Worm (Caenorhabditis elegans) whole organism, late embryonic: ENCODE data around the gene F14E5.2.

Source experiments
- K09A11.1 ChIP-seq: sonication (generic microtip); optimal IDR thresholded peaks from 2 replicates; lab custom pipeline; 2017; ENCODE audit warnings: antibody characterized with exemption, mild to moderate bottlenecking, missing genetic modification characterization, missing compliant biosample characterization; ENCODE audit not compliant: insufficient read depth
- T23F11.4 ChIP-seq: fragments of 200-800 bp; sonication (Bioruptor generic); optimal IDR thresholded peaks from 2 replicates; lab custom pipeline; 2018; ENCODE audit warnings: mild to moderate bottlenecking, missing genetic modification characterization, missing compliant biosample characterization
- Y22D7AL.16 ChIP-seq: sonication (generic microtip); optimal IDR thresholded peaks from 2 replicates; lab custom pipeline; 2016; ENCODE audit warnings: missing genetic modification characterization, missing compliant biosample characterization
- ceh-14 ChIP-seq: sonication (generic microtip); optimal IDR thresholded peaks from 2 replicates; lab custom pipeline; 2016; ENCODE audit warnings: missing genotype, missing genetic modification characterization, missing compliant biosample characterization
- ceh-18 ChIP-seq: sonication (generic microtip); optimal IDR thresholded peaks from 2 replicates; lab custom pipeline; 2016; ENCODE audit warnings: missing genetic modification characterization, missing compliant biosample characterization
- ceh-24 ChIP-seq: sonication (generic microtip); optimal IDR thresholded peaks from 2 replicates; lab custom pipeline; 2016; ENCODE audit warnings: mild to moderate bottlenecking, missing genetic modification characterization, missing compliant biosample characterization
- ceh-30 ChIP-seq: fragments of 150-350 bp; optimal IDR thresholded peaks from 2 replicates; lab custom pipeline; 2014; ENCODE audit warnings: missing biosample characterization, missing genetic modification characterization
- ceh-48 ChIP-seq: sonication (generic microtip); optimal IDR thresholded peaks from 2 replicates; lab custom pipeline; 2016; ENCODE audit warnings: missing genetic modification characterization, inconsistent platforms, missing compliant biosample characterization
- ceh-6 ChIP-seq: fragments of 200-800 bp; sonication (Bioruptor generic); optimal IDR thresholded peaks from 2 replicates; lab custom pipeline; 2018; ENCODE audit warnings: mild to moderate bottlenecking, missing genetic modification characterization, missing compliant biosample characterization
- dve-1 ChIP-seq: sonication (generic microtip); optimal IDR thresholded peaks from 2 replicates; lab custom pipeline; 2017; ENCODE audit warnings: antibody characterized with exemption, mild to moderate bottlenecking, missing genetic modification characterization, missing compliant biosample characterization
- elt-2 ChIP-seq: sonication (generic microtip); optimal IDR thresholded peaks from 2 replicates; lab custom pipeline; 2016; ENCODE audit warnings: missing genetic modification reagents, missing genetic modification characterization, missing compliant biosample characterization
- elt-4 ChIP-seq: sonication (generic microtip); optimal IDR thresholded peaks from 2 replicates; lab custom pipeline; 2016; ENCODE audit warnings: missing genetic modification characterization, missing compliant biosample characterization
- ets-4 ChIP-seq: sonication (generic microtip); optimal IDR thresholded peaks from 2 replicates; lab custom pipeline; 2016; ENCODE audit warnings: missing genetic modification characterization, missing compliant biosample characterization
- eyg-1 ChIP-seq: sonication (generic microtip); optimal IDR thresholded peaks from 2 replicates; lab custom pipeline; 2016; ENCODE audit warnings: missing genotype, missing genetic modification characterization, missing compliant biosample characterization
- fax-1 ChIP-seq: sonication (generic microtip); optimal IDR thresholded peaks from 2 replicates; lab custom pipeline; 2016; ENCODE audit warnings: missing genotype, missing genetic modification characterization, missing compliant biosample characterization
- fkh-6 ChIP-seq: sonication (generic microtip); optimal IDR thresholded peaks from 2 replicates; lab custom pipeline; 2016; ENCODE audit warnings: missing genetic modification characterization, missing compliant biosample characterization
- gmeb-2 ChIP-seq: sonication (generic microtip); optimal IDR thresholded peaks from 2 replicates; lab custom pipeline; 2016; ENCODE audit warnings: missing genetic modification characterization, inconsistent platforms, missing compliant biosample characterization
- hlh-13 ChIP-seq: fragments of 200-800 bp; sonication (Bioruptor generic); optimal IDR thresholded peaks from 2 replicates; lab custom pipeline; 2018; ENCODE audit warnings: mild to moderate bottlenecking, missing genetic modification characterization, missing compliant biosample characterization
- hlh-15 ChIP-seq: sonication (generic microtip); optimal IDR thresholded peaks from 2 replicates; lab custom pipeline; 2016; ENCODE audit warnings: missing genetic modification characterization, missing compliant biosample characterization
- hlh-30 ChIP-seq: sonication (generic microtip); optimal IDR thresholded peaks from 2 replicates; lab custom pipeline; 2017; ENCODE audit warnings: antibody characterized with exemption, missing genetic modification characterization, missing compliant biosample characterization; ENCODE audit not compliant: insufficient read depth
- hlh-8 ChIP-seq: sonication (generic microtip); optimal IDR thresholded peaks from 2 replicates; lab custom pipeline; 2016; ENCODE audit warnings: missing genotype, missing genetic modification characterization, missing compliant biosample characterization
- lim-6 ChIP-seq: sonication (generic microtip); optimal IDR thresholded peaks from 2 replicates; lab custom pipeline; 2016; ENCODE audit warnings: missing genetic modification characterization, missing compliant biosample characterization
- lin-11 ChIP-seq: fragments of 200-800 bp; sonication (Bioruptor generic); optimal IDR thresholded peaks from 2 replicates; lab custom pipeline; 2018; ENCODE audit warnings: mild to moderate bottlenecking, missing genetic modification characterization, missing compliant biosample characterization
- madf-2 ChIP-seq: sonication (generic microtip); optimal IDR thresholded peaks from 2 replicates; lab custom pipeline; 2017; ENCODE audit warnings: missing genetic modification characterization, missing compliant biosample characterization
- nfya-1 ChIP-seq: sonication (generic microtip); optimal IDR thresholded peaks from 2 replicates; lab custom pipeline; 2017; ENCODE audit warnings: missing genetic modification characterization, mild to moderate bottlenecking, missing compliant biosample characterization, antibody characterized with exemption, moderate library complexity
- nhr-232 ChIP-seq: sonication (generic microtip); optimal IDR thresholded peaks from 2 replicates; lab custom pipeline; 2016; ENCODE audit warnings: missing genetic modification characterization, missing compliant biosample characterization
- npax-4 ChIP-seq: sonication (generic microtip); optimal IDR thresholded peaks from 2 replicates; lab custom pipeline; 2016; ENCODE audit warnings: missing genetic modification characterization, missing compliant biosample characterization
- odd-2 ChIP-seq: sonication (generic microtip); optimal IDR thresholded peaks from 2 replicates; lab custom pipeline; 2017; ENCODE audit warnings: antibody characterized with exemption, mild to moderate bottlenecking, missing genetic modification characterization, missing compliant biosample characterization
- pag-3 ChIP-seq: sonication (generic microtip); optimal IDR thresholded peaks from 2 replicates; lab custom pipeline; 2016; ENCODE audit warnings: missing compliant biosample characterization, missing genetic modification characterization, borderline replicate concordance
- pha-2 ChIP-seq: sonication (generic microtip); optimal IDR thresholded peaks from 2 replicates; lab custom pipeline; 2017; ENCODE audit warnings: mild to moderate bottlenecking, missing genetic modification characterization, missing compliant biosample characterization
- pha-4 ChIP-seq: fragments of 150-350 bp; optimal IDR thresholded peaks from 2 replicates; lab custom pipeline; 2018; ENCODE audit warnings: missing biosample characterization, missing genetic modification reagents, missing genetic modification characterization
- pqm-1 ChIP-seq: sonication (generic microtip); optimal IDR thresholded peaks from 2 replicates; lab custom pipeline; 2016; ENCODE audit warnings: missing genetic modification characterization, missing compliant biosample characterization
- pros-1 ChIP-seq: fragments of 150-350 bp; optimal IDR thresholded peaks from 2 replicates; lab custom pipeline; 2014; ENCODE audit warnings: missing biosample characterization, missing genetic modification reagents, missing genetic modification characterization
- rnt-1 ChIP-seq: sonication (generic microtip); optimal IDR thresholded peaks from 2 replicates; lab custom pipeline; 2016; ENCODE audit warnings: missing genetic modification characterization, missing compliant biosample characterization
- sox-2 ChIP-seq: fragments of 200-800 bp; sonication (Bioruptor generic); IDR thresholded peaks from 2 replicates; pipeline ENCODE4 v1.3.6; 2022; ENCODE audit warnings: missing genetic modification reagents, missing genetic modification characterization, missing compliant biosample characterization
- sox-4 ChIP-seq: sonication (generic microtip); optimal IDR thresholded peaks from 2 replicates; lab custom pipeline; 2017; ENCODE audit warnings: mild to moderate bottlenecking, missing genetic modification characterization, inconsistent platforms, missing compliant biosample characterization
- syd-9 ChIP-seq: sonication (generic microtip); optimal IDR thresholded peaks from 2 replicates; lab custom pipeline; 2016; ENCODE audit warnings: mild to moderate bottlenecking, missing genetic modification characterization, moderate library complexity, missing compliant biosample characterization
- tbx-2 ChIP-seq: sonication (generic microtip); optimal IDR thresholded peaks from 2 replicates; lab custom pipeline; 2016; ENCODE audit warnings: missing genetic modification characterization, missing compliant biosample characterization
- unc-3 ChIP-seq, 2 experiments: fragments of 200-800 bp in 1 of 2; sonication (Bioruptor generic) in 1 of 2; sonication (generic microtip) in 1 of 2; conservative IDR thresholded peaks in 1 of 2; optimal IDR thresholded peaks in 1 of 2; 2 replicates each; pipeline versions ENCODE4 v1.3.6 to Lab custom; 2016 to 2022; ENCODE audit warnings: missing compliant biosample characterization in 2 of 2, missing genetic modification characterization in 2 of 2, missing genetic modification reagents in 1 of 2
- zip-5 ChIP-seq: sonication (generic microtip); optimal IDR thresholded peaks from 2 replicates; lab custom pipeline; 2016; ENCODE audit warnings: missing genetic modification characterization, missing compliant biosample characterization

Gene F14E5.2

DNA sequence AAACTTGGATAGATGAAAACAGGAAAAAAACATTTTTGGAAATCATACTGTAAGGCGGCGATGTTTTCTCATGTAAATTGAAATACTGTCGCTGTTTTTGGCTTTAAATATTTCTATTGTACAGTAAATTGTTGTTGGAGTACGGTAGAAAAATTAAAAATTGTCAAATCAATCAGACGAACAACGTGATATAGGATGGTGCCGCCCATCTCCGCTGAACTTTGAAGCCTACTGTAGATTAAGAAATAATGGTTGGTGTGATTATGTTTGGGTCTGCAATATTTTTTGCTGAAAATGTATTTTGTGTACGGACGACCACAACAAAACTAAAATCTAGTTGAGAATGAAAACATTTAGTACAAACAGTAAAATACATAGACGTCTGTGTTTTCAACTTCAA is 43.1 kb downstream of the F14E5.2 start:
- TF ChIP-seq hlh-13 (GFP tag; lab: Kevin White, UChicago) (no peak), eyg-1 (tag; lab: Kevin White, UChicago) (no peak), hlh-15 (tag; lab: Kevin White, UChicago) (no peak), zip-5 (no peak), ceh-24 (tag; lab: Kevin White, UChicago) (no peak), ceh-14 (tag; lab: Kevin White, UChicago) (no peak), syd-9 (no peak), dve-1 (no peak), pha-4 (tag; lab: Kevin White, UChicago) (no peak), pha-2 (no peak), Y22D7AL.16 (tag; lab: Kevin White, UChicago) (no peak), gmeb-2 (no peak), fkh-6 (tag; lab: Kevin White, UChicago) (no peak), elt-4 (tag; lab: Kevin White, UChicago) (no peak), lin-11 (tag; lab: Kevin White, UChicago) (no peak), ceh-30 (tag; lab: Kevin White, UChicago) (no peak), elt-2 (tag; lab: Kevin White, UChicago) (no peak), lim-6 (tag; lab: Kevin White, UChicago) (no peak), ceh-48 (tag; lab: Kevin White, UChicago) (no peak)
- TF ChIP-seq, all 69 proteins: peak for 0

DNA sequence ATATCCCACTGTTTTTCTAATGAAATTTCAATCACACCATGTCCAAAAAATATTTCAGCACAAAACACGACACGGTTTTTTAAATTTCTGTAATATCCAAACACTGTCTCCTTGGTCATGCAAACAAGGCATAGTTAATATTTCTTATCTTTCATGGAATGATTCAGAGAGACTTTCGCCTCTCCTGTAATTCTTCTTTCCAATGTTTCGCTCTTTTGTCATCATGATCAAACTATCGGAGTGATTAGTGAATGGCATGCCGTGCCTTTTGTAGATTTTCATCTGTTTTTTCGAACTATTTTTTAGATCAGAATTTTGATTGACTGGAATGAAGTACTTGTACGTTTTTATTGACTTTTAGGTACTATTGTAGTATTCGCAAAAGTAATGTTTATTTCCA is 44.3 kb downstream of the F14E5.2 start:
- no peak for TF ChIP-seq gmeb-2
- no peak for TF ChIP-seq fax-1
- no peak for TF ChIP-seq ceh-30 (tag; lab: Kevin White, UChicago)
- TF ChIP-seq hlh-8: no peak
- no peak for TF ChIP-seq K09A11.1
- TF ChIP-seq ets-4 (tag; lab: Kevin White, UChicago): no peak
- no peak for TF ChIP-seq unc-3 (GFP tag; conservative IDR thresholded peaks at IDR 0.05; lab: Robert Waterston, UW)
- TF ChIP-seq unc-3 (tag; optimal IDR thresholded peaks at IDR 0.05; lab: Kevin White, UChicago): no peak
- no peak for TF ChIP-seq pros-1 (tag; lab: Kevin White, UChicago)
- no peak for TF ChIP-seq eyg-1 (tag; lab: Kevin White, UChicago)
- no peak for TF ChIP-seq pag-3 (tag; lab: Kevin White, UChicago)
- no peak for TF ChIP-seq npax-4

DNA sequence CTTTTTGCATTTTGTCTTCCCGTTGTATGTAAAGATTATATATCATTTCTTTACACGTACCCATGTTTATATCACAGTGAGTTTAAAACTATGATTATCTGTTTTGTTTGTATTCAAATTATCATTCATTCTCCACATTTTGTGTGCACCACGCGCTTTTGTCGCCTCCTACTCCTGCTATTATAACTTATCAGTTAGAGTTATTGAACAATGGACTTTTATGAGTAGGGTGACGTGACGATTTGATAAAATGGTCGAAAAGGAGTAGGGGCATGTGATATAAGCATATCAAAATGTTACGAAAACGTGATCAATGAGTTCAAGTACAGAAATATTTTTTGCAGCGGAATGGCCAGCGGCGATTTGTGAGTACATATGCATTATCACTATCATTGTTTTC is 45.8 kb downstream of the F14E5.2 start:
- TF ChIP-seq pqm-1 (peak; percentile 72), sox-4 (tag; lab: Kevin White, UChicago) (no peak), pag-3 (tag; lab: Kevin White, UChicago) (no peak), elt-2 (tag; lab: Kevin White, UChicago) (peak; percentile 91), ceh-18 (tag; lab: Kevin White, UChicago) (no peak)

DNA sequence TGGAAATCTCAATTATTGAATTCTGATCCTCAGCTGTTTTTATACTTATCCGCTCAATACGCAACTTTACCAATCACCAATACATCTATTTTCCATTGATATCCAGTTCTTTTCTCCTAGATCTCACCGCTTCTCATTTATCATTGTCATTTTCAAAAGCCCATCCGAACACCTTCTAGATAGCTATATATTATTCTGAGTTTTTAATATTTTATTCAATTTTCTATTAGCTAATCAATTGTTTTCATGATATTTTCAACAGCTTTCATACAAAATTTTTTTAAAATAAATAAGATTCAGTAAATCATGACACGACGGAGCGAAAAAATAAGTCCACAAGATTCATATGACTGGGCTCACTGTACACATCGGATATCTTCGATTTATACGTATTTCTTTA is 47.5 kb downstream of the F14E5.2 start, which contains the start of gene F49E12.12:
Gene F49E12.12, plus strand, starts transcription at position 301 of the 400 bp plus-strand sequence.
- TF ChIP-seq hlh-13 (GFP tag; lab: Kevin White, UChicago): no peak
- TF ChIP-seq hlh-30 (tag; lab: Kevin White, UChicago): no peak
- no peak for TF ChIP-seq rnt-1 (tag; lab: Kevin White, UChicago)
- TF ChIP-seq tbx-2: no peak
- TF ChIP-seq ceh-6 (GFP tag; lab: Kevin White, UChicago): no peak
- no peak for TF ChIP-seq pha-2
- no peak for TF ChIP-seq lin-11 (tag; lab: Kevin White, UChicago)
- no peak for TF ChIP-seq nhr-232
- TF ChIP-seq elt-4 (tag; lab: Kevin White, UChicago): no peak
- TF ChIP-seq nfya-1 (tag; lab: Kevin White, UChicago): no peak
- no peak for TF ChIP-seq sox-2 (GFP tag; lab: Robert Waterston, UW)
- TF ChIP-seq odd-2 (tag; lab: Kevin White, UChicago): no peak
- no peak for TF ChIP-seq sox-4 (tag; lab: Kevin White, UChicago)
- TF ChIP-seq T23F11.4 (GFP tag; lab: Kevin White, UChicago): no peak
- no peak for TF ChIP-seq madf-2 (tag; lab: Kevin White, UChicago)
